Worm (Caenorhabditis elegans) whole organism, midembryonic: ENCODE measurements around the gene pqe-1.

Source experiments
- T22C8.4 ChIP-seq: fragments of 200-800 bp; sonication (Bioruptor generic); IDR thresholded peaks from 2 replicates; pipeline ENCODE4 v1.3.6; 2022; ENCODE audit warnings: missing genetic modification characterization, missing compliant biosample characterization
- flt-1 ChIP-seq: fragments of 200-800 bp; sonication (Bioruptor generic); IDR thresholded peaks from 2 replicates; pipeline ENCODE4 v1.3.6; 2022; ENCODE audit warnings: missing genetic modification characterization, missing compliant biosample characterization
- klf-2 ChIP-seq: fragments of 200-800 bp; sonication (Bioruptor generic); conservative IDR thresholded peaks from 2 replicates; pipeline ENCODE4 v1.3.6; 2022; ENCODE audit warnings: missing genetic modification reagents, missing genetic modification characterization, missing compliant biosample characterization
- med-1 ChIP-seq: sonication (generic microtip); optimal IDR thresholded peaks from 2 replicates; lab custom pipeline; 2017; ENCODE audit warnings: missing genetic modification characterization, mild to moderate bottlenecking, missing compliant biosample characterization, antibody characterized with exemption, missing genetic modification reagents; ENCODE audit not compliant: insufficient read depth
- ref-1 ChIP-seq: fragments of 200-800 bp; sonication (Bioruptor generic); conservative IDR thresholded peaks from 2 replicates; pipeline ENCODE4 v1.3.6; 2022; ENCODE audit warnings: missing genetic modification reagents, missing genetic modification characterization, missing compliant biosample characterization
- tab-1 ChIP-seq: fragments of 200-800 bp; sonication (Bioruptor generic); IDR thresholded peaks from 2 replicates; pipeline ENCODE4 v1.3.6; 2022; ENCODE audit warnings: missing genetic modification characterization, missing compliant biosample characterization
- ztf-23 ChIP-seq: fragments of 200-800 bp; sonication (Bioruptor generic); IDR thresholded peaks from 2 replicates; pipeline ENCODE4 v1.3.6; 2022; ENCODE audit warnings: missing genetic modification reagents, missing genetic modification characterization, missing compliant biosample characterization
- ztf-29 ChIP-seq: fragments of 200-800 bp; sonication (Bioruptor generic); IDR thresholded peaks from 2 replicates; pipeline ENCODE4 v1.3.6; 2022; ENCODE audit warnings: missing genetic modification reagents, missing genetic modification characterization, missing compliant biosample characterization

- TF ChIP-seq med-1 (no peak), klf-2 (GFP tag; lab: Robert Waterston, UW) (no peak), flt-1 (GFP tag; lab: Robert Waterston, UW) (no peak), ref-1 (GFP tag; lab: Robert Waterston, UW) (no peak), T22C8.4 (GFP tag; lab: Robert Waterston, UW) (no peak), ztf-29 (GFP tag; lab: Robert Waterston, UW) (no peak), tab-1 (GFP tag; lab: Robert Waterston, UW) (no peak), ztf-23 (GFP tag; lab: Robert Waterston, UW) (no peak)
Observed at ce11 chrIII:5310403-5310802, 637 bp upstream of the pqe-1 start.
